Worm (Caenorhabditis elegans) whole organism, L4 larva: ENCODE measurements around the gene mel-11.

Experiments used
- F10B5.3 ChIP-seq: sonication (generic microtip); optimal IDR thresholded peaks from 2 replicates; lab custom pipeline; 2016; ENCODE audit warnings: mild to moderate bottlenecking, missing genetic modification characterization, missing compliant biosample characterization
- F26F4.8 ChIP-seq: fragments of 200-800 bp; sonication (Bioruptor generic); conservative IDR thresholded peaks from 2 replicates; pipeline ENCODE4 v1.3.6; 2022; ENCODE audit warnings: missing genetic modification characterization, missing compliant biosample characterization
- F37D6.2 ChIP-seq: sonication (generic microtip); optimal IDR thresholded peaks from 2 replicates; lab custom pipeline; 2016; ENCODE audit warnings: mild to moderate bottlenecking, missing genetic modification characterization, missing compliant biosample characterization
- F49E8.2 ChIP-seq: sonication (generic microtip); optimal IDR thresholded peaks from 2 replicates; lab custom pipeline; 2016; ENCODE audit warnings: missing compliant biosample characterization, mild to moderate bottlenecking, missing genetic modification characterization, borderline replicate concordance
- R02D3.7 ChIP-seq: fragments of 150-350 bp; sonication (generic microtip); optimal IDR thresholded peaks from 3 replicates; lab custom pipeline; 2014; ENCODE audit warnings: missing biosample characterization, missing genetic modification characterization
- Y75B8A.6 ChIP-seq: fragments of 200-800 bp; sonication (Bioruptor generic); IDR thresholded peaks from 2 replicates; pipeline ENCODE4 v1.3.6; 2022; ENCODE audit warnings: missing genetic modification reagents, missing genetic modification characterization, missing compliant biosample characterization
- ama-1 ChIP-seq: fragments of 150-350 bp; optimal IDR thresholded peaks from 2 replicates; lab custom pipeline; 2014; ENCODE audit warnings: inconsistent platforms, mixed read lengths
- attf-4 ChIP-seq: sonication (generic microtip); optimal IDR thresholded peaks from 3 replicates; lab custom pipeline; 2017; ENCODE audit warnings: missing biosample characterization, missing genetic modification characterization
- ceh-20 ChIP-seq: fragments of 200-800 bp; sonication (Bioruptor generic); IDR thresholded peaks from 2 replicates; pipeline ENCODE4 v1.3.6; 2022; ENCODE audit warnings: missing genetic modification reagents, missing genetic modification characterization, missing compliant biosample characterization
- ceh-44 ChIP-seq: fragments of 200-800 bp; sonication (Bioruptor generic); IDR thresholded peaks from 2 replicates; pipeline ENCODE4 v1.3.6; 2022; ENCODE audit warnings: missing genetic modification reagents, missing genetic modification characterization, missing compliant biosample characterization
- ceh-62 ChIP-seq: sonication (generic microtip); optimal IDR thresholded peaks from 2 replicates; lab custom pipeline; 2017; ENCODE audit warnings: missing biosample characterization, missing genetic modification characterization
- cey-2 ChIP-seq: sonication (generic microtip); optimal IDR thresholded peaks from 3 replicates; lab custom pipeline; 2017; ENCODE audit warnings: missing genetic modification characterization, mild to moderate bottlenecking, missing compliant biosample characterization, antibody characterized with exemption, borderline replicate concordance; ENCODE audit not compliant: insufficient read depth
- daf-19 ChIP-seq: fragments of 200-800 bp; sonication (Bioruptor generic); conservative IDR thresholded peaks from 2 replicates; pipeline ENCODE4 v1.3.6; 2022; ENCODE audit warnings: missing genetic modification characterization, missing compliant biosample characterization
- dmd-8 ChIP-seq: fragments of 200-800 bp; sonication (Bioruptor generic); IDR thresholded peaks from 2 replicates; pipeline ENCODE4 v1.3.6; 2022; ENCODE audit warnings: missing genetic modification characterization, missing compliant biosample characterization
- dmd-9 ChIP-seq: fragments of 200-800 bp; sonication (Bioruptor generic); IDR thresholded peaks from 2 replicates; pipeline ENCODE4 v1.3.6; 2022; ENCODE audit warnings: missing genetic modification reagents, missing genetic modification characterization, missing compliant biosample characterization
- egl-27 ChIP-seq: sonication (generic microtip); optimal IDR thresholded peaks from 3 replicates; lab custom pipeline; 2017; ENCODE audit warnings: missing biosample characterization, missing genetic modification reagents, missing genetic modification characterization
- fkh-10 ChIP-seq: fragments of 150-350 bp; optimal IDR thresholded peaks from 2 replicates; lab custom pipeline; 2014; ENCODE audit warnings: missing biosample characterization, missing genetic modification reagents, missing genetic modification characterization
- fos-1 ChIP-seq: fragments of 150-350 bp; optimal IDR thresholded peaks from 2 replicates; lab custom pipeline; 2014; ENCODE audit warnings: missing biosample characterization, missing genetic modification characterization
- gei-8 ChIP-seq: fragments of 200-800 bp; sonication (Bioruptor generic); optimal IDR thresholded peaks from 2 replicates; lab custom pipeline; 2018; ENCODE audit warnings: mild to moderate bottlenecking, missing genetic modification characterization, missing compliant biosample characterization
- hif-1 ChIP-seq, 2 experiments: sonication (generic microtip); optimal IDR thresholded peaks; 2 replicates each; lab custom pipeline; 2016 to 2017; ENCODE audit warnings: missing compliant biosample characterization in 2 of 2, missing genetic modification characterization in 2 of 2, missing genetic modification reagents in 2 of 2, missing genotype in 2 of 2, mild to moderate bottlenecking in 1 of 2
- hlh-30 ChIP-seq: sonication (generic microtip); optimal IDR thresholded peaks from 2 replicates; lab custom pipeline; 2017; ENCODE audit warnings: antibody characterized with exemption, mild to moderate bottlenecking, missing genetic modification characterization, missing compliant biosample characterization; ENCODE audit not compliant: insufficient read depth
- hmg-1.1 ChIP-seq: fragments of 200-800 bp; sonication (Bioruptor generic); IDR thresholded peaks from 2 replicates; pipeline ENCODE4 v1.3.6; 2022; ENCODE audit warnings: missing genetic modification reagents, missing genetic modification characterization, missing compliant biosample characterization
- jun-1 ChIP-seq: fragments of 150-350 bp; optimal IDR thresholded peaks from 2 replicates; lab custom pipeline; 2014; ENCODE audit warnings: missing biosample characterization, missing genetic modification reagents, missing genetic modification characterization
- lim-7 ChIP-seq: fragments of 200-800 bp; sonication (Bioruptor generic); IDR thresholded peaks from 2 replicates; pipeline ENCODE4 v1.3.6; 2022; ENCODE audit warnings: missing genetic modification characterization, missing compliant biosample characterization
- lin-15B ChIP-seq: fragments of 150-350 bp; sonication (generic microtip); optimal IDR thresholded peaks from 3 replicates; lab custom pipeline; 2014; ENCODE audit warnings: missing biosample characterization, missing genetic modification characterization
- lin-38 ChIP-seq: fragments of 200-800 bp; sonication (Bioruptor generic); IDR thresholded peaks from 2 replicates; pipeline ENCODE4 v1.3.6; 2022; ENCODE audit warnings: missing genetic modification reagents, missing genetic modification characterization, missing compliant biosample characterization
- lsy-2 ChIP-seq, 2 experiments: fragments of 150-350 bp in 1 of 2; sonication (generic microtip) in 1 of 2; optimal IDR thresholded peaks; 2 replicates each; lab custom pipeline; 2014 to 2017; ENCODE audit warnings: missing biosample characterization in 2 of 2, missing genetic modification characterization in 2 of 2
- mdl-1 ChIP-seq, 2 experiments: fragments of 150-350 bp in 1 of 2; sonication (generic microtip) in 1 of 2; optimal IDR thresholded peaks; 2 replicates each; lab custom pipeline; 2014 to 2017; ENCODE audit warnings: missing biosample characterization in 2 of 2, missing genetic modification characterization in 2 of 2
- mdt-29 ChIP-seq: fragments of 200-800 bp; sonication (Bioruptor generic); IDR thresholded peaks from 2 replicates; pipeline ENCODE4 v1.3.6; 2022; ENCODE audit warnings: missing genetic modification reagents, missing genetic modification characterization, missing compliant biosample characterization
- mxl-2 ChIP-seq: fragments of 200-800 bp; sonication (Bioruptor generic); conservative IDR thresholded peaks from 2 replicates; pipeline ENCODE4 v1.3.6; 2022; ENCODE audit warnings: missing genetic modification reagents, missing genetic modification characterization, missing compliant biosample characterization
- mxl-3 ChIP-seq: fragments of 200-800 bp; sonication (Bioruptor generic); optimal IDR thresholded peaks from 2 replicates; lab custom pipeline; 2018; ENCODE audit warnings: mild to moderate bottlenecking, missing genetic modification characterization, missing compliant biosample characterization
- nhr-102 ChIP-seq: sonication (generic microtip); optimal IDR thresholded peaks from 2 replicates; lab custom pipeline; 2016; ENCODE audit warnings: mild to moderate bottlenecking, missing genetic modification characterization, moderate library complexity, missing compliant biosample characterization
- nhr-11 ChIP-seq: fragments of 150-350 bp; optimal IDR thresholded peaks from 2 replicates; lab custom pipeline; 2014; ENCODE audit warnings: missing biosample characterization, missing genetic modification characterization
- nhr-25 ChIP-seq: sonication (generic microtip); optimal IDR thresholded peaks from 2 replicates; lab custom pipeline; 2017; ENCODE audit warnings: missing genetic modification characterization, mild to moderate bottlenecking, missing compliant biosample characterization, antibody characterized with exemption, moderate library complexity, borderline replicate concordance; ENCODE audit not compliant: insufficient read depth
- nhr-28 ChIP-seq: fragments of 150-350 bp; optimal IDR thresholded peaks from 2 replicates; lab custom pipeline; 2014; ENCODE audit warnings: missing biosample characterization, missing genetic modification characterization
- nhr-41 ChIP-seq: fragments of 200-800 bp; sonication (Bioruptor generic); IDR thresholded peaks from 2 replicates; pipeline ENCODE4 v1.3.6; 2022; ENCODE audit warnings: missing genetic modification reagents, missing genetic modification characterization, missing compliant biosample characterization
- nhr-42 ChIP-seq: fragments of 200-800 bp; sonication (Bioruptor generic); IDR thresholded peaks from 2 replicates; pipeline ENCODE4 v1.3.6; 2022; ENCODE audit warnings: missing genetic modification characterization, missing compliant biosample characterization
- pha-4 ChIP-seq, 2 experiments: fragments of 150-350 bp in 1 of 2; fragments of 200-800 bp in 1 of 2; sonication (Bioruptor generic) in 1 of 2; IDR thresholded peaks in 1 of 2; optimal IDR thresholded peaks in 1 of 2; 2 replicates each; pipeline versions ENCODE4 v1.3.6 to Lab custom; 2014 to 2022; ENCODE audit warnings: missing genetic modification characterization in 2 of 2, missing genetic modification reagents in 2 of 2, missing biosample characterization in 1 of 2, missing compliant biosample characterization in 1 of 2
- pqm-1 ChIP-seq: sonication (generic microtip); optimal IDR thresholded peaks from 2 replicates; lab custom pipeline; 2017; ENCODE audit warnings: missing biosample characterization, missing genetic modification characterization
- rbr-2 ChIP-seq: sonication (generic microtip); optimal IDR thresholded peaks from 2 replicates; lab custom pipeline; 2016; ENCODE audit warnings: missing genotype, missing genetic modification characterization, missing compliant biosample characterization
- saeg-2 ChIP-seq: fragments of 200-800 bp; sonication (Bioruptor generic); IDR thresholded peaks from 2 replicates; pipeline ENCODE4 v1.3.6; 2022; ENCODE audit warnings: missing genetic modification reagents, missing genetic modification characterization, missing compliant biosample characterization
- snpc-4 ChIP-seq: fragments of 150-350 bp; optimal IDR thresholded peaks from 2 replicates; lab custom pipeline; 2014; ENCODE audit warnings: missing biosample characterization, missing genetic modification characterization
- spr-1 ChIP-seq: sonication (generic microtip); optimal IDR thresholded peaks from 2 replicates; lab custom pipeline; 2016; ENCODE audit warnings: mild to moderate bottlenecking, missing genetic modification characterization, missing compliant biosample characterization
- tag-97 ChIP-seq: fragments of 200-800 bp; sonication (Bioruptor generic); IDR thresholded peaks from 2 replicates; pipeline ENCODE4 v1.3.6; 2022; ENCODE audit warnings: missing genetic modification characterization, missing compliant biosample characterization
- unc-39 ChIP-seq: sonication (generic microtip); optimal IDR thresholded peaks from 2 replicates; lab custom pipeline; 2017; ENCODE audit warnings: missing biosample characterization, missing genetic modification characterization
- unc-62 ChIP-seq, 3 experiments: fragments of 150-350 bp in 1 of 3; sonication (generic microtip); optimal IDR thresholded peaks in 2 of 3; peaks in 1 of 3; 1 replicate in 1 of 3; 2 replicates in 2 of 3; lab custom pipeline; 2014 to 2017; ENCODE audit warnings: missing biosample characterization in 3 of 3, missing genetic modification characterization in 3 of 3, missing genetic modification reagents in 3 of 3, missing genotype in 1 of 3
- zfp-3 ChIP-seq: fragments of 200-800 bp; sonication (Bioruptor generic); conservative IDR thresholded peaks from 2 replicates; pipeline ENCODE4 v1.3.6; 2022; ENCODE audit warnings: missing genetic modification reagents, missing genetic modification characterization, missing compliant biosample characterization
- zip-11 ChIP-seq: fragments of 200-800 bp; sonication (Bioruptor generic); IDR thresholded peaks from 2 replicates; pipeline ENCODE4 v1.3.6; 2022; ENCODE audit warnings: missing genetic modification characterization, missing compliant biosample characterization

The mel-11 gene

ce11 chrII:9416381-9417276 is 58.3 kb downstream of the mel-11 start, which contains the start of the genes gss-1 and chch-3:
TSS of gene gss-1 (minus strand) at chrII:9416431.
TSS of gene chch-3 (plus strand) at chrII:9417013.
- TF ChIP-seq cey-2 (tag; lab: Kevin White, UChicago) (no peak), hif-1 (tag; optimal IDR thresholded peaks at IDR 0.05; lab: Kevin White, UChicago) (peak in 1 of 2 experiments; percentile 48), jun-1 (tag; lab: Kevin White, UChicago) (no peak), ama-1 (lab: Kevin White, UChicago) (no peak), snpc-4 (tag; lab: Kevin White, UChicago) (no peak), lin-38 (GFP tag; lab: Robert Waterston, UW) (no peak), hlh-30 (peak; percentile 53), daf-19 (GFP tag; lab: Robert Waterston, UW) (no peak), saeg-2 (GFP tag; lab: Robert Waterston, UW) (no peak), rbr-2 (tag; lab: Kevin White, UChicago) (peak; percentile 44), fos-1 (tag; lab: Kevin White, UChicago) (no peak), gei-8 (GFP tag; lab: Kevin White, UChicago) (no peak), fkh-10 (GFP tag; lab: Kevin White, UChicago) (peak; percentile 18), zfp-3 (no peak), pqm-1 (no peak), spr-1 (tag; lab: Kevin White, UChicago) (no peak), R02D3.7 (no peak), dmd-8 (no peak), nhr-102 (tag; lab: Kevin White, UChicago) (peak; percentile 35), mxl-2 (GFP tag; lab: Robert Waterston, UW) (no peak), nhr-42 (GFP tag; lab: Robert Waterston, UW) (no peak), lim-7 (no peak), pha-4 (GFP tag; IDR thresholded peaks at IDR 0.05; lab: Robert Waterston, UW) (peak; percentile 33; the same call in 1 of the 2 replicates), pha-4 (tag; optimal IDR thresholded peaks at IDR 0.05; lab: Kevin White, UChicago) (peak; percentile 56), dmd-9 (GFP tag; lab: Robert Waterston, UW) (no peak), zip-11 (no peak), lsy-2 (tag; optimal IDR thresholded peaks at IDR 0.05; lab: Kevin White, UChicago) (peak in 1 of 2 experiments; percentile 84), ceh-62 (tag; lab: Kevin White, UChicago) (no peak), hmg-1.1 (GFP tag; lab: Robert Waterston, UW) (peak; percentile 38; the same call in 1 of the 2 replicates), Y75B8A.6 (GFP tag; lab: Robert Waterston, UW) (no peak), ceh-44 (GFP tag; lab: Robert Waterston, UW) (no peak), nhr-25 (tag; lab: Kevin White, UChicago) (no peak), nhr-28 (peak; percentile 20), lin-15B (tag; lab: Kevin White, UChicago) (no peak), unc-39 (no peak), mxl-3 (GFP tag; lab: Kevin White, UChicago) (no peak), mdl-1 (tag; optimal IDR thresholded peaks at IDR 0.05; lab: Kevin White, UChicago) (no peak), F49E8.2 (no peak), nhr-41 (GFP tag; lab: Robert Waterston, UW) (no peak), attf-4 (no peak), nhr-11 (tag; lab: Kevin White, UChicago) (peak; percentile 69), unc-62 (GFP tag; optimal IDR thresholded peaks at IDR 0.05 in 1 of 2; lab: Kevin White, UChicago) (peak in 1 of 2 experiments; percentile 81), unc-62 (tag; optimal IDR thresholded peaks at IDR 0.05; lab: Kevin White, UChicago) (no peak), F26F4.8 (GFP tag; lab: Robert Waterston, UW) (no peak), tag-97 (GFP tag; lab: Robert Waterston, UW) (no peak), F10B5.3 (tag; lab: Kevin White, UChicago) (no peak), ceh-20 (GFP tag; lab: Robert Waterston, UW) (no peak), F37D6.2 (peak; percentile 24), mdt-29 (GFP tag; lab: Robert Waterston, UW) (no peak), egl-27 (tag; lab: Kevin White, UChicago) (no peak)
